Fruit fly (Drosophila melanogaster): Measurements from ENCODE around the gene Cpr23B.

The Cpr23B gene

dm6 chr2L:2886226-2886569 lies 48.0 kb downstream of the Cpr23B start:
- no peak for TF ChIP-seq insv (optimal IDR thresholded peaks at IDR 0.05)
- no peak for TF ChIP-seq Myc (optimal IDR thresholded peaks at IDR 0.05)
- TF ChIP-seq h (optimal IDR thresholded peaks at IDR 0.05): no peak
- no peak for TF ChIP-seq ttk (optimal IDR thresholded peaks at IDR 0.05)

DNA sequence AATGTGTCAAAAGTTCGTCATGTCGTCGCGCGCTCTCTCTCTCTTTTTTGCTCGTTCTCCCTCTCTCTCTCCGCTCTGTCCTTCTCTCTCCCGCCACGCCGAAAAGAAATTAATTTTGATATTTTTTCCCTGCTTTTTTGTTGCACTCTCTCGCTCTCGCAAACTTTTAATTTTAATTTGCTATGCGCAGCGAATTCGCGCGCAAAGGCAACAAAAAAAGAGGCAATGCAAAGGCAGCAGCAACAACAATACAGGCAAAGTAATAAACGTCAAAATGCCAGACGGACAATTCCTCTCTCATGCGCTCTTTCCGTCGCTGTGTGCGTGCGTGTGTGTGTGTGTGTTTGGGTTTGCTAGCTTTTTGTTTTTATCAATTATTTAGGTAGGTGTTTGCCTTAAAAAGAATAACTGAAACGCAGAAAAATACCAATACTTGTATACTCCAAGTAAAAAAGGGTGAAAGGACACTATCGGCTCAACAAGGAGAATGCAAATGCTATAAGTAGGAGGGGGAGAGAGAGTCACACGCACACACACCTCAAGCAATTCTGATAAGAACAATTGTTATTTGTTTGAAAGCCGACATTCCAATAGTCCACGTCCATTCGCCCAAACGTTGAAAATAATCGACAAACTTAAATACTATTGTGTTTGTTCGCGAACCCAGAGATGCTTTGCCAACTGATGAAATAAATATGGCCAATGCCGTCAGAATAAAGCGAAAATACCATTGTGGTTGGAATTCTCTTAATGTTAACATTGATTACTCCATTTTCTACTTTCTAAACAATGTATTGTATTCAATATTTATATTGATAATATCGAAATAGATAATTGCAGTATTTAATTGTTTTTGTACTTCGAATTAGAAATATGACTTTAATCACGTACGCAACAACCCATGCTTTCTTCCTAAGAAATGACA lies 48.7 kb downstream of the Cpr23B start:
- TF ChIP-seq insv (optimal IDR thresholded peaks at IDR 0.05): no peak
- TF ChIP-seq ttk (optimal IDR thresholded peaks at IDR 0.05): no peak
- TF ChIP-seq Myc (optimal IDR thresholded peaks at IDR 0.05): no peak
- no peak for TF ChIP-seq Sin3A (optimal IDR thresholded peaks at IDR 0.05)
- TF ChIP-seq psq (optimal IDR thresholded peaks at IDR 0.05): no peak
- no peak for TF ChIP-seq h (optimal IDR thresholded peaks at IDR 0.05)

- TF ChIP-seq psq (optimal IDR thresholded peaks at IDR 0.05): no peak
- no peak for TF ChIP-seq insv (optimal IDR thresholded peaks at IDR 0.05)
- no peak for TF ChIP-seq h (optimal IDR thresholded peaks at IDR 0.05)
- no peak for TF ChIP-seq ttk (optimal IDR thresholded peaks at IDR 0.05)
- no peak for TF ChIP-seq Sin3A (optimal IDR thresholded peaks at IDR 0.05)
- TF ChIP-seq Myc (optimal IDR thresholded peaks at IDR 0.05): no peak
Measured at dm6 chr2L:2887760-2888600, 49.8 kb downstream of the Cpr23B start.

- TF ChIP-seq Myc (optimal IDR thresholded peaks at IDR 0.05) (no peak), ttk (optimal IDR thresholded peaks at IDR 0.05) (no peak), insv (optimal IDR thresholded peaks at IDR 0.05) (no peak), psq (optimal IDR thresholded peaks at IDR 0.05) (no peak), Sin3A (optimal IDR thresholded peaks at IDR 0.05) (no peak), h (optimal IDR thresholded peaks at IDR 0.05) (no peak)
Measured at dm6 chr2L:2888859-2889443, 50.7 kb downstream of the Cpr23B start.

Measured in Kc167 (cell line).